Fruit fly (Drosophila melanogaster): ENCODE results near the gene RpS4.

DNA sequence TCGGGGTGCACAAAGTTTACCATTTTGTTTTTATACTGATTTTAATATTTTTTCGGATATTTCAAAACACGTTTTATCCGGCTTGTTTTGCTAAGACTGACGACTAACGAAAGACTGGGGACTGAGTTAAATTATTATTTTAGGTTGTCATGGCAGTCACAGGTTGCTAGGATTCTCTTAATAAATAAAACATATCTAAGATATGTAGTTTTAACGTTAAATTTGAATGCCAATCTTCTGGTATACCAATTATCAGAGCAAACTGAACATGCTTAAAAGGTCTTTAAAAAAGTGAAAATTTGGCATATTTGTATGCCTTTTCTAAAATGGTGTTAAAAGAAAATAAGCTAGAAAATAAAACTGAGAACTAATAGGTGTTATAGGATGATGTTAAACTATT, 15.2 kb upstream of the RpS4 start, which contains the start of gene Zmynd10:
- TF ChIP-seq Dll (optimal IDR thresholded peaks at IDR 0.05) (no peak), usp (GFP tag; optimal IDR thresholded peaks at IDR 0.05) (no peak)
